Fruit fly (Drosophila melanogaster) Kc167 (cell line): ENCODE results near the gene Mst57Db.

Experiments used
- h ChIP-seq: fragments of >200 bp; optimal IDR thresholded peaks from 3 replicates; lab custom pipeline; 2018; ENCODE audit warnings: missing external identifiers
- psq ChIP-seq: fragments of >200 bp; optimal IDR thresholded peaks from 2 replicates; lab custom pipeline; 2017; ENCODE audit warnings: missing external identifiers

- TF ChIP-seq psq (lab: Kevin White, UChicago) (no peak), h (no peak)
Measured at dm6 chr3R:25854825-25855224, 24.1 kb upstream of the Mst57Db start.
